Worm (Caenorhabditis elegans): ENCODE measurements around the gene Y75B8A.18.

DNA sequence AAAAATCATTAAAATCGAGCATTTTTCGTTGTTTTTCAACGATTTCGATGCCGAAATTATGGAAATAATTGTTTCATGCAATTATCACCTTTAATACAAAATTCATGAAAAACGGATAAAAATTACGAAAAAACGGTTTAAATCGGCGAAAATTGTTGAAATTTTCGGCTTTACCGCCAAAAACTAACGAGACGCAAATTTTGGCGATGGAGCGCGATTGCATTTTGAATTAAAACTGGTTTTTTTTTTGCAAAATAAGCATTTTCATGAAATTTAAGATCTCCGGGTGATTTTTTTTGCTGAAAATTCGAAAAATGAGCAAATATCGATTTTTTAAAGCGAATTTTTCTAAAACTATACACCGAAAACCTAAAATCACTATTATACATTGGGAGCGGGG, 25.1 kb upstream of the Y75B8A.18 start:
- TF ChIP-seq flt-1 (GFP tag; IDR thresholded peaks at IDR 0.05) (no peak), tbx-37 (GFP tag; conservative IDR thresholded peaks at IDR 0.05) (no peak), ama-1 (optimal IDR thresholded peaks at IDR 0.05) (no peak), ceh-13 (GFP tag; optimal IDR thresholded peaks at IDR 0.05) (no peak), hnd-1 (tag; optimal IDR thresholded peaks at IDR 0.05) (no peak), ceh-36 (tag; optimal IDR thresholded peaks at IDR 0.05) (no peak), hmbx-1 (tag; optimal IDR thresholded peaks at IDR 0.05) (no peak), tbx-11 (GFP tag; IDR thresholded peaks at IDR 0.05) (no peak), aly-1 (tag; optimal IDR thresholded peaks at IDR 0.05) (no peak), B0310.2 (tag; optimal IDR thresholded peaks at IDR 0.05) (no peak)

Data from whole organism, early embryonic.